Worm (Caenorhabditis elegans): ENCODE measurements around the gene his-24.

ce11 chrX:14496545-14496944 is 6.7 kb downstream of the his-24 start:
- TF ChIP-seq eyg-1 (tag; optimal IDR thresholded peaks at IDR 0.05) (no peak), nhr-11 (tag; optimal IDR thresholded peaks at IDR 0.05) (no peak), ttx-3 (tag; optimal IDR thresholded peaks at IDR 0.05) (no peak), ceh-6 (GFP tag; optimal IDR thresholded peaks at IDR 0.05) (no peak)

Measured in whole organism, late embryonic.